Fruit fly (Drosophila melanogaster): Measurements from ENCODE around the gene CG11891.
A peak's percentile ranks its signal among the peaks of the same experiment; 100 is the strongest.

Gene CG11891

DNA sequence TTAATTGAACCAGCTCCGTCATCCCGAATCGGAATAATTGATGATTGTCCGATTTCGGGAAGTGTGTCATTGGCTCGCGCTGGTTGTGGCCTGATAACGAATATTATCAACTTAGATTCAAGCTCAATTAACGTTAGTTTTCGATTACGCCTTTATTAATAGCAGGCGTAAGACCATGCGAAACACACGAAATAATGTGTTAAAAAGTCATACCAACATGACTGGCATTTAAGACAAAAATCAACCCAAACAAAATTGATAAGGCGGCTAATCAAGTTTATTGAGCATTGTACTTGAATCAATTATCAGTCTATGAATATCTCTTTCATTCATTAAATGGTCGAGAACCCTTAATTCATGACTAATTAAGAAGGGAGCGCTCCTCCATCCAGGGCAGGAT lies 39.2 kb downstream of the CG11891 start:
- TF ChIP-seq acj6 (GFP tag; optimal IDR thresholded peaks at IDR 0.05) (no peak), vri (GFP tag; optimal IDR thresholded peaks at IDR 0.05) (peak; percentile 9), CG8632 (GFP tag; optimal IDR thresholded peaks at IDR 0.05) (no peak)

DNA sequence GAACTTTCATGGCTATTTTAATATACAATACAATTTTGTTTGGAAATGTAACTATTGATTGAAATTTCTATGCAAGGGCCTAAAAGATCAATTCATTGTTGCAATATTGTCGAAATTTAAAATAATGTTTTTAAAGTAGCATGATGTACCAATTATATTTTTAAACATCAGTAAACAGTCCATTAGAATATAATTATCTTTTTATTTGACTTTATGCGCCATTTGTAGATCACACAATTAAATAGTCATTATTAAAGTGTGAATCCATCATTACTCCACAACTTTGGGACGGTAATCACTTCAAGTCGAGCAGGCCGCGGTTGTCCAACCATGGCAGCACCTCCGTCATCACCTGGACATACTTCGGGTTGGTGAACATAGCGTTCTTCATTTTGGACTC lies 40.8 kb downstream of the CG11891 start, which contains the start of gene CG31099:
TSS of gene CG31099 (minus strand) at position 101 of the 400 bp plus-strand sequence.
- TF ChIP-seq Hr38 (GFP tag; optimal IDR thresholded peaks at IDR 0.05) = no peak
- TF ChIP-seq CG6792 (GFP tag; optimal IDR thresholded peaks at IDR 0.05) = no peak
- no peak for TF ChIP-seq Sox14 (GFP tag; optimal IDR thresholded peaks at IDR 0.05)
- no peak for TF ChIP-seq CG32006 (GFP tag; optimal IDR thresholded peaks at IDR 0.05)
- no peak for TF ChIP-seq acj6 (GFP tag; optimal IDR thresholded peaks at IDR 0.05)
- TF ChIP-seq CG16779 (tag; optimal IDR thresholded peaks at IDR 0.05) = no peak
- TF ChIP-seq CG6808 (GFP tag; optimal IDR thresholded peaks at IDR 0.05) = no peak
- no peak for TF ChIP-seq Hr4 (GFP tag; optimal IDR thresholded peaks at IDR 0.05)
- TF ChIP-seq OdsH (GFP tag; optimal IDR thresholded peaks at IDR 0.05) = no peak
- TF ChIP-seq vri (GFP tag; optimal IDR thresholded peaks at IDR 0.05) = no peak

DNA sequence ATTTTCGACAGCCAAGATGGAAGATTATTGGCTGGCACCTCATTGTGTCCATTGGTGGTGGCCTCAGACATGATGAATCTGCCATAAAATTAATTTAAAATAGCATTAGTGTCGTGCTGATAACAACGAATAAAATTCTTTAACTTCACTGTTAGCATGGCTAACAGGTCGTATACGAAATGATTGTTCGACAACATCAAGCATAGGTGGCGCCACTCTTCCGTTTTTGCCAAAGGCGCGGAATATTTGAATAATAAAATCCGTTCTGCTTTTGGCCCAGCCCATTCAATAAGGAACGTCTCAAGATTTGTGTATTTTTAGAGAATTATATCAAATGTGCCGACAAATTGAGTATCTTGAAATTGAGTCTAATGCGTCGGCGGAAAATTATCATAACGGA lies 42.6 kb downstream of the CG11891 start:
- no peak for TF ChIP-seq esn (GFP tag; optimal IDR thresholded peaks at IDR 0.05)
- no peak for TF ChIP-seq spab (GFP tag; optimal IDR thresholded peaks at IDR 0.05)
- TF ChIP-seq CG1621 (tag; optimal IDR thresholded peaks at IDR 0.05) = no peak
- TF ChIP-seq achi (GFP tag; optimal IDR thresholded peaks at IDR 0.05) = no peak
- no peak for TF ChIP-seq ss (GFP tag; optimal IDR thresholded peaks at IDR 0.05)
- no peak for TF ChIP-seq CG34406 (GFP tag; optimal IDR thresholded peaks at IDR 0.05)
- TF ChIP-seq CG9139 (GFP tag; optimal IDR thresholded peaks at IDR 0.05) = no peak
- TF ChIP-seq CG8119 (GFP tag; IDR thresholded peaks at IDR 0.05) = no peak
- TF ChIP-seq CG8632 (GFP tag; optimal IDR thresholded peaks at IDR 0.05) = no peak
- no peak for TF ChIP-seq Hr38 (GFP tag; optimal IDR thresholded peaks at IDR 0.05)
- no peak for TF ChIP-seq CG10669 (GFP tag; optimal IDR thresholded peaks at IDR 0.05)
- no peak for TF ChIP-seq CG3919 (GFP tag; optimal IDR thresholded peaks at IDR 0.05)
- no peak for TF ChIP-seq Hr4 (GFP tag; optimal IDR thresholded peaks at IDR 0.05)
- no peak for TF ChIP-seq OdsH (GFP tag; optimal IDR thresholded peaks at IDR 0.05)
- no peak for TF ChIP-seq CG6854 (GFP tag; optimal IDR thresholded peaks at IDR 0.05)
- TF ChIP-seq Smox (GFP tag; optimal IDR thresholded peaks at IDR 0.05) = no peak
- no peak for TF ChIP-seq CG15336 (GFP tag; IDR thresholded peaks at IDR 0.05)
- no peak for TF ChIP-seq salr (GFP tag; optimal IDR thresholded peaks at IDR 0.05)
- no peak for TF ChIP-seq pdm3 (GFP tag; optimal IDR thresholded peaks at IDR 0.05)

DNA sequence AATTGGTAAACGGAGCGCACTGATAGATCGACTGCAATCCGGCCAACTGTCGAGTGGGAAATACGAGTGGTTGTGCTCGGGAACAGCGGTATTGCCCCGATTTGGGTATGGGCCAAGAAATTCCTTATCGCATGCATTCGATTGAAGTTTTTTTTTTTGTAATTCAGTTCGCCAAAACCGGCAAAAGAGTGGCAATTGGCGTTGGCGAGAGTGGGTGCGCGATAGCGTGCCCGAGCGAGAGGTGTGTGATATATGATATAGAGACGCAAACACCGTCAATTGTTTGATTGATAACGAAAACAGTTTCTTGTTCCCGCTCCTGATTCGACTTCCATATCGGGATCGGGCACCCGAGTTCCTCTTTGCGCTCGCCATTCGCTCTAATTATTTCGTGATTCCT lies 43.8 kb downstream of the CG11891 start, which contains the start of gene CG31087:
TSS of gene CG31087 (minus strand) at position 63 of the 400 bp plus-strand sequence.
- TF ChIP-seq vri (GFP tag; optimal IDR thresholded peaks at IDR 0.05) (peak; percentile 55), CG11762 (GFP tag; optimal IDR thresholded peaks at IDR 0.05; ENCODE audit: insufficient read depth) (no peak)

- TF ChIP-seq CG34406 (GFP tag; optimal IDR thresholded peaks at IDR 0.05) (no peak), fkh (GFP tag; optimal IDR thresholded peaks at IDR 0.05) (peak; percentile 45), CG6808 (GFP tag; optimal IDR thresholded peaks at IDR 0.05) (no peak)
These were observed 46.0 kb downstream of the CG11891 start, which contains the start of gene CG10559 for dm6 chr3R:25316016-25316415. Gene CG10559, minus strand, starts transcription at chr3R:25316116.

DNA sequence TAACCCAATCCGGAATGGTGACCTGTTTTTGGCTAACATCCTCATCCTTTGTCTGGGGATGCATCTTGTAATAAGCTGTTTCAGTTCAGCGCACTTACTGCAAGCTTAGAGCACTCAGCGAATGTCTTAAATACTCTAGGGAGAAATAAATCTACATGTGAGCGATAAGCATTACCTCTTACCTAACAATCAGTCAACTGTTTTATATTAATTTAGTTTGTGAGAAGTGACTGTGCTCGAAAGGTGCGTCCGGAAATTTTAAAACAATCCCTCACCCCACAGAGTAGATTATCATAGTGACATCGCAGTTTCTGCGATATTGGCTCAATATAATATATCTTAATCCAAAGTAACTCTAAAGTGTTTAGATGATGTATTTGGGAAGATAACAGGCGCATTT lies 48.0 kb downstream of the CG11891 start, which contains the start of gene CG10553:
TSS of gene CG10553 (minus strand) at position 101 of the 400 bp plus-strand sequence.
- no peak for TF ChIP-seq CG6854 (GFP tag; optimal IDR thresholded peaks at IDR 0.05)
- TF ChIP-seq CG6792 (GFP tag; optimal IDR thresholded peaks at IDR 0.05) = no peak
- no peak for TF ChIP-seq achi (GFP tag; optimal IDR thresholded peaks at IDR 0.05)
- TF ChIP-seq cyc (GFP tag; optimal IDR thresholded peaks at IDR 0.05) = no peak
- no peak for TF ChIP-seq Smox (GFP tag; optimal IDR thresholded peaks at IDR 0.05)
